Worm (Caenorhabditis elegans): ENCODE data around the gene cup-4.

DNA sequence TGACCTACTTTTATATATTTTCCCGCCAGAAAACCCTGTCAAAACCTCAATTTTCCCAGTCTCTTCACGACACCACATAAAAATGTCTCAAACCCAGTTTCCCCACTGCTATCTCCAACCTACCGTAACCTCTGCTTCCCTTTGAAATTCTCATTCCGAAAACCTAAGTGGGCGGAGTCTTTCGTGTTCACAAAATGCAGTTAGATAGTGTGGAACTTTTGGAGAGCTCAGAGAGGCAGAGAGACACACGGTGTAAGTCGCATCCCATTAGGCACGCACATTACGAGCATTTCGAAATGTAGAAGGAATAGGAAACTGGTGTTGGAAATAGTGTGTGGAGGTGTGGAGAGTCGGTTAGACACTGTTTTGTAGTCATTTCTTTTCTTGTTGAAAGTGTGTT, 46.4 kb upstream of the cup-4 start:
- TF ChIP-seq ceh-20 (GFP tag; IDR thresholded peaks at IDR 0.05) = no peak
- peak in 1 of 2 experiments; percentile 5 for TF ChIP-seq unc-62 (GFP tag; optimal IDR thresholded peaks at IDR 0.05 in 1 of 2)
- no peak for TF ChIP-seq unc-62 (tag; optimal IDR thresholded peaks at IDR 0.05)
- TF ChIP-seq zfp-3 (GFP tag; conservative IDR thresholded peaks at IDR 0.05) = no peak
- TF ChIP-seq nhr-77 (tag; optimal IDR thresholded peaks at IDR 0.05) = no peak
- TF ChIP-seq nhr-76 (tag; optimal IDR thresholded peaks at IDR 0.05) = no peak
- no peak for TF ChIP-seq nhr-41 (GFP tag; IDR thresholded peaks at IDR 0.05)
- no peak for TF ChIP-seq nhr-10 (tag; optimal IDR thresholded peaks at IDR 0.05)
- TF ChIP-seq mes-2 (tag; optimal IDR thresholded peaks at IDR 0.05; ENCODE audit: poor library complexity, severe bottlenecking) = no peak
